Worm (Caenorhabditis elegans) whole organism, L2 larva: Measurements from ENCODE around the gene fbxa-76.

Experiments used
- R02D3.7 ChIP-seq: fragments of 150-350 bp; optimal IDR thresholded peaks from 2 replicates; lab custom pipeline; 2014; ENCODE audit warnings: missing biosample characterization, missing genetic modification characterization
- ZK546.5 ChIP-seq: sonication (generic microtip); optimal IDR thresholded peaks from 2 replicates; lab custom pipeline; 2017; ENCODE audit warnings: missing biosample characterization, missing genetic modification characterization
- dmd-4 ChIP-seq: sonication (generic microtip); optimal IDR thresholded peaks from 2 replicates; lab custom pipeline; 2017; ENCODE audit warnings: missing biosample characterization, missing genetic modification characterization
- nhr-237 ChIP-seq: fragments of 150-350 bp; optimal IDR thresholded peaks from 2 replicates; lab custom pipeline; 2014; ENCODE audit warnings: missing biosample characterization, missing genetic modification characterization
- sma-9 ChIP-seq, 2 experiments: fragments of 150-350 bp in 1 of 2; sonication (generic microtip) in 1 of 2; optimal IDR thresholded peaks; 2 replicates each; lab custom pipeline; 2014 to 2016; ENCODE audit warnings: missing genetic modification characterization in 2 of 2, mild to moderate bottlenecking in 1 of 2, missing biosample characterization in 1 of 2, missing compliant biosample characterization in 1 of 2, missing genetic modification reagents in 1 of 2, moderate library complexity in 1 of 2
- unc-55 ChIP-seq: fragments of 150-350 bp; sonication (generic microtip); optimal IDR thresholded peaks from 3 replicates; lab custom pipeline; 2014; ENCODE audit warnings: missing biosample characterization, missing genetic modification reagents, missing genetic modification characterization

ce11 chrIII:1230672-1231071 lies 18.3 kb downstream of the fbxa-76 start:
- TF ChIP-seq R02D3.7: no peak
- no peak for TF ChIP-seq sma-9 (GFP tag; optimal IDR thresholded peaks at IDR 0.05; lab: Kevin White, UChicago)
- TF ChIP-seq sma-9 (tag; optimal IDR thresholded peaks at IDR 0.05; lab: Kevin White, UChicago): no peak
- no peak for TF ChIP-seq dmd-4
- no peak for TF ChIP-seq nhr-237
- no peak for TF ChIP-seq ZK546.5 (tag; lab: Kevin White, UChicago)
- TF ChIP-seq unc-55 (GFP tag; lab: Kevin White, UChicago): no peak
